Fruit fly (Drosophila melanogaster): Measurements from ENCODE around the gene Tao.

Gene Tao

DNA sequence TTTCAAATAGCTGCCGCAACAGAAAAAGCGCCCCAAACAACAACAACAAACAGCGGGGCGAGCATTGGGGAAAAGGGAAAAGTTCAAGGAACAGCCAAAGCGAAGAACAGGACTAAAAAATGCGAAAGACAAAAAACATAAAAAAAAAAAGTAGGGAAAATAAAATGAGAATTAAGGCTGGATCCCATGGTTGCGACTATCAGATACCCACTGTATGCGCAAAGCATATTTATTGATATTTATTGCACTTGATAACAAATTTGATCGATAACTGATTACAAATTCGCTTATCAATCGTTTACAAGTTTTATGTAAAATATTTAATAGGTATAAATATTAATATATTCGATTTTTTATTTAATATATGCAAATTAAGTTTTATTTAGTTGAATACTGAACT, 30.0 kb downstream of the Tao start:
- no peak for TF ChIP-seq CG8478 (optimal IDR thresholded peaks at IDR 0.05)

DNA sequence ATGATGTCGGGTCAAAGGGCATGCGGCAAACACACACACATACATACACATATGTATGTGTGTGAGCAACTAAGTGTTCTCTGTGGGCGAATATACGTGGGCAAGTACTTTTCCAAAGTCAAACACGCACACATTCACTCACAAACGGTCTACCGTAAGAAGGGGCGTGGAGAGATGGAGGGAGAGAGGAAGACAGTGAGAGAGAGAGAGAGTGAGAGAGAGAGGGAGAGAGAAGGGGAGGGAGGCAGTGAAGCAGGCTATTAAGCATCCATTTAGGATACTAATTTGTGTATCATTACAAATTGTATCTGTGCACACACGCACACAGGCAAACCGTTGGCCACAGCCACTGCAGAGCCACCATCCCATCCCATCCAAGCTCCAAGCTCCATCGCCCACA, 31.2 kb downstream of the Tao start:
- no peak for TF ChIP-seq CG8478 (optimal IDR thresholded peaks at IDR 0.05)
- no peak for TF ChIP-seq CTCF (optimal IDR thresholded peaks at IDR 0.05)

DNA sequence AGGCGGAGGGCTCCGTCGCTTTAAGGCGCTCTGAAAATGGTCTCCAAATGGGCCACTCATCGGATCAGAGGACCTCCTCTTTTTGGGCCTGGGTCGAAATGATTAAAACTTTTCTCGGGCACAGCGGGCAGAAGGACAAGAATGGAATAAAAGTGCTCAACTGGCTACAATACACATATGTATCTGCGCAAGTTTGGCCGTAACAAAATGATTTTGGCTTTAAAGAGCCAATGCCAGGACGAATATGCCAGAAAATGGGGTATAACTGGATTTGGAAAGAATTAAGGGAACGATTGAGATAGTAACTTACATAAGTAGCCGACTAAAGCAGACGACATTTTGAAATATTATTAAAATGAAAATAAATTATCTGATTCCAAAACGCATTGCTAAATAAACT, 32.2 kb downstream of the Tao start, which contains the start of gene CG32532:
CG32532 (minus strand) TSS at position 101 of the 400 bp plus-strand sequence.
- TF ChIP-seq CTCF (optimal IDR thresholded peaks at IDR 0.05), result no peak
- TF ChIP-seq CG8478 (optimal IDR thresholded peaks at IDR 0.05), result no peak

DNA sequence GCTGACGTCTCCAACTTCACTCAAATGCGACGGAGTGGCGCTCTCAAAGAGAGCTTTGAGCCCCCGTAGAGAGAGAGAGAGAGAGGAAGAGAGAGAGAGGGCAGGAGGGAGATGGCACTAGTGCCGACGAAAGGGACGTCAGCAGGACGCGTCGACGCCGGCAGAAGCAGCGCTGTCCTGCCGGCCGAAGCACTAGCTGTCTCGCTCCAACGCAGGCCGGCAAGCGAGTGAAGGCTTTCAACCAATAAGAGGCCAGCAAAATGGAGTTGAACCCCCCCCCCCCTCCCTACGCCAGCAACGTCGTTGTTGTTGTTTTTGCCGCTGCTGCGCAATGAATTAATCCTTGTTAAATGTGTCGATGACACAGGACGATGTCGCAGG, 33.0 kb downstream of the Tao start:
- TF ChIP-seq CG8478 (optimal IDR thresholded peaks at IDR 0.05) (no peak), CTCF (optimal IDR thresholded peaks at IDR 0.05) (peak in 1 of 2 experiments; percentile 49)

DNA sequence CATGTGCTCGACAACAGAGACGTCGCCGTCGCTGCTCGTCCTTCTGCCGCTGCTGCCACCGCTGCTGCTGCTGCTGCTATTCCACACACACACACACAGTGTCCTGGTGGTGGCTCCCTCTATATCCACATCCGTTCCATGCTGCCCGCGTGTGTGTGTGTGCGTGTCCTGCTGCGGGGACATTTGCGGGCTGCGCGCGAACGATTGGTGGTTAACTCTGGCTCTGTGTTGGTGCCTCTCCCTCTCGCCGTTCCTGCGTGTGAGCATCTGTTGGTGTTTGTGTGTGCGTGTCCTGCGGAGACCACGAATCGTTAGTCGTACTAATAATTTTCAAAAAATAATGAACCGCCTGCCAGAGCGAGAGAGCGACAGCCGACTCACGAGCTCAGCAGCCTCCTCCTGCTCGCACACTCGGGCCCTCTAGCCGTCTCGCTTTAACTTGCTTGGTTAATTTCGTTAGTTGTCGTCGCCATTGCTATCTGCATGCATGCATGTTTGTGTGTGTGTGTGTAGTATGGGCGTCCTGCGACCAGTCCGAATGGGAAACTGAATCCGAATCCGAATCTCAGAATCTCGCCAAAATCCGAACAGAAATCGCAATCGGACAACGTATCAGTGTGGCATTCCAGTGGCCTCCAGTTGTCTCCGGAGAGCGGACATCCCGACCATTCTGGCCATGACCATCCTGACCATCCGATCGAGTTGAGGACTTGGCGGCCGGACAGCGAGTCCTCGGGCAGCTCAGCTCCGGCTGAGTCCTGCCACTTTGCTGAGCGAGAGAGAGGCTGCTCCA, 33.5 kb downstream of the Tao start:
- TF ChIP-seq CG8478 (optimal IDR thresholded peaks at IDR 0.05) (no peak), CTCF (optimal IDR thresholded peaks at IDR 0.05) (peak; percentile 64 to 80)

DNA sequence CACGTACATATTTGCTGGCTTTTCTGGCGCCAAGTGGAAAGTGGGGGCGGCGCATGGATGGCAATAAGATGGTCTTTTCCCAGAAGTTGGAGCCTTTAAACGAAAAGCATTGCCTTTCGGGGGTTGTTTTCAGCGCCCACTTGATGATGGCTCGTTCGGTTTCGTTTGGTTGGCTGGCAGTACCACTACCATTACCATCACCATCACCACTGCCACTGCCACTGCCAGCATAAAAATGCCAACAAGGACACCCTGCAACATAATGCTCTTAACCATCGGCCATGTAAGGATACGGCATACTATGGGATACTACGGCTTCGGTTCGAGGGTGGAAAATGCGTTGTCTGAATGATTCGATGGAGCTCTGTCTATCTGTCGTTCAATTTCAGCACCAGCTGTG, 44.2 kb downstream of the Tao start:
- no peak for TF ChIP-seq CTCF (optimal IDR thresholded peaks at IDR 0.05)
- TF ChIP-seq CG8478 (optimal IDR thresholded peaks at IDR 0.05), result no peak

DNA sequence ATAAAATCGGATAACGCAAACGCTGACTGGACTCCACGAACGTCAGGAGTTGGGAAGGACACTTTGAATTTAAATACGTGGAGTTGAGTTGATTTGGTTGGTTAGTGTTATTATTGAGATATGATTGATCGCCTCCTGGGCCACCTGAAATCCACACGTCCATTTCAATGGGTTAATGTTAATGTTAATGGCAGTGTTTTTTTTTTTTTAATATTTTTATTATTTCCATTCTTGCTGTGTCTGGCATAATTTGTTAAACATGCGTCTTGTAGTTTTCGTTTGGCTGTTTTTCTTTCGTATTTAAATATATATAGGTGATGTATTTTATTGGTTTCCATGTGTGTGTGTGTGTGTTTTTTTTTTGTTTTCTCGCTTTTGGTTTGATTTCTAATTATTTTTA, 48.0 kb downstream of the Tao start, which contains the start of gene CG12231:
CG12231 (minus strand) TSS at position 101 of the 400 bp plus-strand sequence.
- no peak for TF ChIP-seq CG8478 (optimal IDR thresholded peaks at IDR 0.05)
- no peak for TF ChIP-seq CTCF (optimal IDR thresholded peaks at IDR 0.05)

DNA sequence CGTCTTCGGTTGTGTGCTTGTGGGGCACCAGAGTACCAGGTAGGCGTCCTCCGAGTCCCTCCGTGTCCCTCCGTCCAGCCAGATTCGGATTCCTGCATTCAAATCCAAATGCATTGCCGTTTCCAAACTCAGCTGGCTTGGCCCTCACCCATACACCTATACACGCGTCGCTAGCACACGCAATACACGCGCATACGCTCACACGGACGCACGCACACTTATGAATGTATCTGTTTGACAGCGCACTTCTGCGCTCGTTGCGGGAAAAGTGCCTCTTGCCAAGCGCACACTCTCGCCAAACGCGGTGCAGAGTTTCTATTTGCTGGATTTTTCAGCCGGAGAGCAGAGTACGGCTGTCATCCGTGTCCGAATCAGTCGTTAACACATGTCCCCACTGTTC, 57.0 kb downstream of the Tao start:
- TF ChIP-seq CG8478 (optimal IDR thresholded peaks at IDR 0.05), result no peak
- TF ChIP-seq CTCF (optimal IDR thresholded peaks at IDR 0.05), result no peak

DNA sequence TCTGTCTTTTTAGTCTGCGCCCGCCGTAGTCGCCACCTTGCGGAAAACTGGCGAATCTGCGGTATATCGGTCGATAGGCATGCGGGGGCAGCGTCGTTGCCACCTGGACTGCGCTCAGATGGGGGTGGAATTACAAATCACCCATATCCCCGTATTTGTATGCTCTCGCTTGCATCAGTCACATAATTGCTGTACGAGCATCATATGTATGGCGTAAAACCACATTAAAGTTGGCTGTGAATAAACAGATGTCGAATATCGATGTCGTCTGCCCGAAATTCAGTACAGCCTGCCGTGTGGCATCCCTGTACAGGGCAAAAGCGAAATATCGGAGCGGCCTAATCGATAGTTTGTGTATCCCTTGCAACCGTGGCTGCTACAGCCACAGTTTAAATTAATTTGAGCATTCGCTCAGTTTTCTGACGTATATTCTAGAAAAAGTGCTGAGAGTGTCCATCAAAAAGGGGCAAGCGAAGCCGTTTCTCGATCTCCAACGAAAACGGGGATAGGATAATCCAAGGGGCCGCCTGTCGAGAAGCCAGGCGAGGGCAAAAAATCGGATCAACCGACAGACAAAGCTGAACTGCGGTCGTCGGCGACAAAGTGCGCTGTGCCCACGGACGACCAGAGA, 57.7 kb downstream of the Tao start, which contains the start of the genes Idh3a and CoRest:
Idh3a (minus strand) TSS at position 58 of the 631 bp plus-strand sequence.
CoRest (plus strand) TSS at position 177 of the 631 bp plus-strand sequence.
- peak; percentile 83 to 92 for TF ChIP-seq CTCF (optimal IDR thresholded peaks at IDR 0.05)
- no peak for TF ChIP-seq CG8478 (optimal IDR thresholded peaks at IDR 0.05)

DNA sequence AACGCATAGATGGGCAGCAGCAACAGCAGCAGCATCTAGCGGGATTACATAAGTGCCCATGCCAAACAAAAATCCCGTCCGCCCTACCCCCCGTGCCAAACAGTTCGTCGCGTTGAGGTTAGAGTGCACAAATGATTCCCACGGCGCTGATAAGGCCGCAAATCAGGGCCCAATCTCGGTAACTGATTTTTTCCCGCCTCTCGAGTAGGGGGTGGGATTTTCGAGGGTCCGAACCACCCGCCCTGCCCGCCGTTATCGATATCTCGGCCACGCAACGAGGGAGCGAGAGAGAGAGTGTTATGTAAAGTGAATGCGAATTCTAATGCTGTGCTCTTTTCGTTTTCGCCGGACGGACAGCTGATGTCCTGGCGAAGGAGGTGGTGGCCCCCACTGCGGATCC, 58.7 kb downstream of the Tao start:
- TF ChIP-seq CG8478 (optimal IDR thresholded peaks at IDR 0.05), result no peak
- no peak for TF ChIP-seq CTCF (optimal IDR thresholded peaks at IDR 0.05)

DNA sequence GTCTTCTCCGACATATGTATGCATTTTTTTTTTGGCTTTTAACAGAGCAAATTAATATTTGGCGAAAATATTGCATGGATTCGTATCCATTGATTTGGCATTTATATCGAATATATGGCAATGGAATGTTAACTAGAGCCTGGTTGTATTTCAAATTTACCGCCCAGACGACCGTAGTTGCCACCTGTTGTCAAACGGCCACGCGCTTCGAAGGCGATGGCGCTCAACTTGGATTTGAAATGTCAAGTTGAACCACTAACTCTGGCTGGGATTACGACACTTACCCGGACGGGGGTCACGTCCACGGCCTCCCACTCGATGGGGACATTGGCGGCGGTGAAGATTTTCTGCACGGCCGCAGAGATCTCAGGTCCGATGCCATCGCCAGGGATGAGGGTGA, 59.2 kb downstream of the Tao start:
- TF ChIP-seq CTCF (optimal IDR thresholded peaks at IDR 0.05) (peak in 1 of 2 experiments; percentile 11), CG8478 (optimal IDR thresholded peaks at IDR 0.05) (no peak)

Measured in S2 (cell line).